Worm (Caenorhabditis elegans): ENCODE results near the gene inx-3.

Gene inx-3

DNA sequence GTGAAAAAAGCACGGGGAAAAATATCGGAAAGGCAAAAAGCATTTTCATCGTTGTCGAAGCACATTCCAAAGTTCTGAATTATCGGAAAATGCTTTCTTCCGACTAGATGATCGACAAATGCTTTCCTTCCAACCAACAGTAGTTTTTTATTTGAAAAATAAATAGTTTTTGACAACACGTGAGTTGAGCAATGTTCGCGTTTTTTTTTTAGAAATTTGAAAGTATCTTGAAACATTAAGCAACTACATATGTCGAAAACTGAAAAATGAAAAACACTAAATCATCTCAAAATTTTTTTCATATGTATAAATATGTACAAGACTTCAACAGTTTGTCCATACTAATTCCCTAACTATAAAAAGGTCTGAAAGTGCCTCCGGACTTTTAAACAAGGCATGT lies 43.6 kb downstream of the inx-3 start, which contains the start of gene hsp-25:
hsp-25 (minus strand) TSS at position 101 of the 400 bp plus-strand sequence.
- TF ChIP-seq unc-62 (GFP tag; optimal IDR thresholded peaks at IDR 0.05), result no peak

DNA sequence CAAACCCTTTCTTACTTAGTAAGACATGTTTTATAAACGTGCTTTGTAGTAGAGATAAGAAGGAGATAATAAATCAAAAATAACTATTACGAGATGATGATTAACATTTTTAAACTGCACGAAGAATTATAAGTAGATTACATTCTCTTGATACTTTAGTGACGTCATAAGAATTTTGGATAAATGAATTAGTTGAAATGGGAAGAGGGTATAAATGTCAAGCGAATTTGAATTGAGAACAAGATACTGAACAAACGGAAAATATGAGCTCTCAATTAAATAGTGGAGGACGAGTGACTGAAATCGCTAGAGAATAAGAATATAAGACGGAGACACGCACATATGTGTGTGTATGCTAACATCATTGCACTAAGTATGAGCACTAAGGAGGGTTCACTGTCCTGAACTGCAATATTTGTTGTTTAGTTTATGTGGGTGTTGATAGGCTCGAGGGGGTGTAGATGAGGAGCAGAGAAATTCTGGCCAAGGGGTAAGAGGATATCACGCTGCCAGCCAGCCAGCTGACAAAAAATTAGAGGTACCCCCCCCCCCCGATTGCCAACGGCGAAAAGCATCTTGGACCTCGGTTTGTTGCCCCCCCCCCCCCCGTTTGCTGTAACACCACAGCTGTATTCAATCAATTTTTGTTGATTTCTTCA lies 44.6 kb downstream of the inx-3 start:
- TF ChIP-seq unc-62 (GFP tag; optimal IDR thresholded peaks at IDR 0.05), result no peak

DNA sequence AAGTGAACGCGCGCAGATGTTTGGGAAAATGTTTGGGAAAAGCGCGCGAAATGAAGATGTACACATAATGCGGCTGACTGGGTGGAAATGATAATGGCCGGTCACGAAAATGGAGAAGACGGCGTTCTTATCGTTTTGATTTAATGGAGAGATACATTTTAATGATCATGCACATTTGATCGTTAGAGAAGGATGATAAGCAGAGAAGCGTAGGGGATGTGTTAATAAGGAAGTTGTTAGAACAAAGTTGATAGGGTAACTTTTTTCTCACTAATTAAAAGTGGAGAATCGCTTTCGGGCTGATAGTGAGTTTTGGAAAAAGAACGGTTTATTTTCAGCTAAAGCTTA lies 45.1 kb downstream of the inx-3 start:
- no peak for TF ChIP-seq unc-62 (GFP tag; optimal IDR thresholded peaks at IDR 0.05)

DNA sequence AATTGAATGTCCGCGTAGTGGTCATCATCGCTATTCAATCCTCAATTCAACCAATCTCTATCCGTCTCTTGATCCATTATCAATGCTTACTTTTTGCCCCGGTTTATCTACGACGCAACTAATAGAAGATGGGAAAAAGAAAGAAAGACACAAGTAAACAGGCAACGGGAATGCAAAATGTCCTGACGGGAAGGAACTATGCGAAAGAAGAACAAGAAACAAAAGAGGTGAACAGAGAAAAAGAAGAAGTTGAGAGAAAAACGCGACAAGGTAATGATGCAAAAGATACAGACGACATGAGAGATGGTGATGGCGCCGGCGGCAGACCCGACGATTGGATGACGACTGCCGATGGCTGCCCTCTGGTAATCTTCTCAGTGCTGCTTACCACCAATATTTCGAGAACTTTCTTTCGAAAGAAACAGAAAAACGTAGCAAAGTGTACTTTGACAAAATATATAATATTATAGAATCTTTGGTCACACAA lies 46.1 kb downstream of the inx-3 start:
- no peak for TF ChIP-seq unc-62 (GFP tag; optimal IDR thresholded peaks at IDR 0.05)

DNA sequence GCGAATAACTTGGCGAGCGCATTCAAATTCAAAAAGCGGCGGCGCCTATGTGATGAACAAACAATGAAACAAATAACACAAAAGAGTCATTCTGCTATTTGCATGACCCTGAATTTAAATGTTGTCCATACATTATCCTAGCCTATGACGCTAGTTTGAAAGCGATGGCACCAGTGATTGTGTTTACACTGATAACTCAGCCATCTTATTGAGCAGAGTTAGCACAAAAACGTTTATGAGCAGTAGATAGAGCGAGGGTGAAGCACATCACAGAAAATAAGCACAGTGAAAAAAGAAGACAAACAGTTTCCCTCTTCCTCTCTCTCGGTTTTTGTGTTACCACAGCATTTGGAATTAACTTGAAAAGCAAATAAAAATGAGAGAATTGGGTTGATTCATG lies 47.3 kb downstream of the inx-3 start:
- no peak for TF ChIP-seq unc-62 (GFP tag; optimal IDR thresholded peaks at IDR 0.05)
